Worm (Caenorhabditis elegans) whole organism, young adult: Measurements from ENCODE around the gene Y41D4A.3.
A peak's percentile ranks its signal among the peaks of the same experiment; 100 is the strongest.

Experiments used
- B0336.3 ChIP-seq: fragments of 200-800 bp; sonication (Bioruptor generic); IDR thresholded peaks from 2 replicates; pipeline ENCODE4 v1.3.6; 2022; ENCODE audit warnings: missing genetic modification characterization, missing compliant biosample characterization
- C06A6.2 ChIP-seq: fragments of 200-800 bp; sonication (Bioruptor generic); conservative IDR thresholded peaks from 2 replicates; pipeline ENCODE4 v1.3.6; 2022; ENCODE audit warnings: missing genetic modification characterization, missing compliant biosample characterization
- F10E7.11 ChIP-seq: sonication (generic microtip); optimal IDR thresholded peaks from 2 replicates; lab custom pipeline; 2017; ENCODE audit warnings: mild to moderate bottlenecking, missing genetic modification characterization, moderate library complexity, missing compliant biosample characterization
- F22D6.2 ChIP-seq: sonication (generic microtip); optimal IDR thresholded peaks from 2 replicates; lab custom pipeline; 2016; ENCODE audit warnings: mild to moderate bottlenecking, missing genetic modification characterization, missing compliant biosample characterization
- F33H1.4 ChIP-seq: fragments of 200-800 bp; sonication (Bioruptor generic); IDR thresholded peaks from 2 replicates; pipeline ENCODE4 v1.3.6; 2022; ENCODE audit warnings: missing genetic modification reagents, missing genetic modification characterization, missing compliant biosample characterization
- F37B4.10 ChIP-seq: fragments of 200-800 bp; sonication (Bioruptor generic); IDR thresholded peaks from 2 replicates; pipeline ENCODE4 v1.3.6; 2022; ENCODE audit warnings: missing genetic modification characterization, missing compliant biosample characterization
- F52B5.7 ChIP-seq: sonication (generic microtip); optimal IDR thresholded peaks from 2 replicates; lab custom pipeline; 2016; ENCODE audit warnings: mild to moderate bottlenecking, missing genetic modification characterization, missing compliant biosample characterization
- F57A8.1 ChIP-seq: fragments of 200-800 bp; sonication (Bioruptor generic); optimal IDR thresholded peaks from 2 replicates; lab custom pipeline; 2018; ENCODE audit warnings: mild to moderate bottlenecking, missing genetic modification characterization, moderate library complexity, missing compliant biosample characterization
- Y53G8AR.9 ChIP-seq: fragments of 200-800 bp; sonication (Bioruptor generic); conservative IDR thresholded peaks from 2 replicates; pipeline ENCODE4 v1.3.6; 2022; ENCODE audit warnings: missing genetic modification reagents, missing genetic modification characterization, missing compliant biosample characterization
- Y56A3A.18 ChIP-seq: fragments of 200-800 bp; sonication (Bioruptor generic); IDR thresholded peaks from 2 replicates; pipeline ENCODE4 v1.3.6; 2022; ENCODE audit warnings: missing genetic modification reagents, missing genetic modification characterization, missing compliant biosample characterization
- Y67H2A.10 ChIP-seq: fragments of 200-800 bp; sonication (Bioruptor generic); conservative IDR thresholded peaks from 2 replicates; pipeline ENCODE4 v1.3.6; 2022; ENCODE audit warnings: missing genetic modification reagents, missing genetic modification characterization, missing compliant biosample characterization
- Y95B8A.8 ChIP-seq: fragments of 200-800 bp; sonication (Bioruptor generic); IDR thresholded peaks from 2 replicates; pipeline ENCODE4 v1.3.6; 2022; ENCODE audit warnings: missing genetic modification reagents, missing genetic modification characterization, missing compliant biosample characterization
- ama-1 ChIP-seq, 3 experiments: fragments of 150-350 bp in 1 of 3; sonication (generic microtip) in 2 of 3; optimal IDR thresholded peaks; 2 replicates each; lab custom pipeline; 2014 to 2018; ENCODE audit warnings: missing biosample characterization in 2 of 3, missing genetic modification characterization in 2 of 3, missing genetic modification reagents in 2 of 3
- bed-1 ChIP-seq: fragments of 200-800 bp; sonication (Bioruptor generic); IDR thresholded peaks from 2 replicates; pipeline ENCODE4 v1.3.6; 2022; ENCODE audit warnings: missing genetic modification reagents, missing genetic modification characterization, missing compliant biosample characterization
- bed-2 ChIP-seq: fragments of 200-800 bp; sonication (Bioruptor generic); IDR thresholded peaks from 2 replicates; pipeline ENCODE4 v1.3.6; 2022; ENCODE audit warnings: missing genetic modification reagents, missing genetic modification characterization, missing compliant biosample characterization
- ccch-3 ChIP-seq: fragments of 200-800 bp; sonication (Bioruptor generic); optimal IDR thresholded peaks from 2 replicates; lab custom pipeline; 2018; ENCODE audit warnings: mild to moderate bottlenecking, missing genetic modification characterization, missing compliant biosample characterization
- ceh-27 ChIP-seq: fragments of 200-800 bp; sonication (Bioruptor generic); optimal IDR thresholded peaks from 2 replicates; lab custom pipeline; 2018; ENCODE audit warnings: mild to moderate bottlenecking, missing genetic modification characterization, moderate library complexity, missing compliant biosample characterization
- ceh-40 ChIP-seq: fragments of 200-800 bp; sonication (Bioruptor generic); IDR thresholded peaks from 2 replicates; pipeline ENCODE4 v1.3.6; 2022; ENCODE audit warnings: missing genetic modification characterization, missing compliant biosample characterization
- ceh-58 ChIP-seq: fragments of 200-800 bp; sonication (Bioruptor generic); IDR thresholded peaks from 2 replicates; pipeline ENCODE4 v1.3.6; 2022; ENCODE audit warnings: missing genetic modification characterization, missing compliant biosample characterization
- ceh-91 ChIP-seq: fragments of 200-800 bp; sonication (Bioruptor generic); IDR thresholded peaks from 2 replicates; pipeline ENCODE4 v1.3.6; 2022; ENCODE audit warnings: missing genetic modification reagents, missing genetic modification characterization, missing compliant biosample characterization
- chd-7 ChIP-seq: sonication (generic microtip); optimal IDR thresholded peaks from 2 replicates; lab custom pipeline; 2016; ENCODE audit warnings: mild to moderate bottlenecking, missing genetic modification characterization, moderate library complexity, missing compliant biosample characterization
- dpff-1 ChIP-seq: sonication (generic microtip); optimal IDR thresholded peaks from 2 replicates; lab custom pipeline; 2017; ENCODE audit warnings: mild to moderate bottlenecking, missing genetic modification characterization, missing compliant biosample characterization
- egl-44 ChIP-seq: fragments of 200-800 bp; sonication (Bioruptor generic); IDR thresholded peaks from 2 replicates; pipeline ENCODE4 v1.3.6; 2022; ENCODE audit warnings: missing genetic modification reagents, missing genetic modification characterization, missing compliant biosample characterization
- egrh-3 ChIP-seq: fragments of 200-800 bp; sonication (Bioruptor generic); IDR thresholded peaks from 2 replicates; pipeline ENCODE4 v1.3.6; 2022; ENCODE audit warnings: missing genetic modification reagents, missing genetic modification characterization, missing compliant biosample characterization
- ets-4 ChIP-seq: fragments of 200-800 bp; sonication (Bioruptor generic); optimal IDR thresholded peaks from 2 replicates; lab custom pipeline; 2018; ENCODE audit warnings: mild to moderate bottlenecking, missing genetic modification characterization, missing compliant biosample characterization
- hrde-1 ChIP-seq: sonication (generic microtip); optimal IDR thresholded peaks from 2 replicates; lab custom pipeline; 2016; ENCODE audit warnings: missing genetic modification characterization, mild to moderate bottlenecking, missing compliant biosample characterization, moderate library complexity, missing genotype, missing genetic modification reagents, borderline replicate concordance
- hsf-1 ChIP-seq: fragments of 200-800 bp; sonication (Bioruptor generic); IDR thresholded peaks from 2 replicates; pipeline ENCODE4 v1.3.6; 2022; ENCODE audit warnings: missing genetic modification reagents, missing genetic modification characterization, missing compliant biosample characterization
- lin-26 ChIP-seq: fragments of 200-800 bp; sonication (Bioruptor generic); IDR thresholded peaks from 2 replicates; pipeline ENCODE4 v1.3.6; 2022; ENCODE audit warnings: missing genetic modification reagents, missing genetic modification characterization, missing compliant biosample characterization
- lin-40 ChIP-seq: sonication (generic microtip); optimal IDR thresholded peaks from 2 replicates; lab custom pipeline; 2016; ENCODE audit warnings: missing genetic modification characterization, mild to moderate bottlenecking, missing compliant biosample characterization, missing genotype, missing genetic modification reagents
- lin-54 ChIP-seq: fragments of 200-800 bp; sonication (Bioruptor generic); optimal IDR thresholded peaks from 2 replicates; lab custom pipeline; 2018; ENCODE audit warnings: mild to moderate bottlenecking, missing genetic modification characterization, missing compliant biosample characterization
- lsl-1 ChIP-seq: fragments of 200-800 bp; sonication (Bioruptor generic); optimal IDR thresholded peaks from 2 replicates; lab custom pipeline; 2018; ENCODE audit warnings: mild to moderate bottlenecking, missing genetic modification characterization, moderate library complexity, missing compliant biosample characterization
- lsy-27 ChIP-seq: sonication (generic microtip); optimal IDR thresholded peaks from 2 replicates; lab custom pipeline; 2017; ENCODE audit warnings: missing genetic modification characterization, mild to moderate bottlenecking, missing compliant biosample characterization, antibody characterized with exemption, missing genotype, borderline replicate concordance; ENCODE audit not compliant: insufficient read depth
- mcd-1 ChIP-seq: fragments of 200-800 bp; sonication (Bioruptor generic); IDR thresholded peaks from 2 replicates; pipeline ENCODE4 v1.3.6; 2022; ENCODE audit warnings: missing genetic modification reagents, missing genetic modification characterization, missing compliant biosample characterization
- mel-28 ChIP-seq: sonication (generic microtip); optimal IDR thresholded peaks from 2 replicates; lab custom pipeline; 2016; ENCODE audit warnings: borderline replicate concordance, mild to moderate bottlenecking, missing genetic modification characterization, missing compliant biosample characterization
- mes-4 ChIP-seq: sonication (generic microtip); optimal IDR thresholded peaks from 2 replicates; lab custom pipeline; 2016; ENCODE audit warnings: missing genotype, missing genetic modification characterization, missing compliant biosample characterization
- nfya-1 ChIP-seq: sonication (generic microtip); optimal IDR thresholded peaks from 2 replicates; lab custom pipeline; 2017; ENCODE audit warnings: antibody characterized with exemption, missing compliant biosample characterization, missing genetic modification characterization, borderline replicate concordance; ENCODE audit not compliant: insufficient read depth
- nhr-80 ChIP-seq: sonication (generic microtip); optimal IDR thresholded peaks from 2 replicates; lab custom pipeline; 2016; ENCODE audit warnings: missing genetic modification characterization, missing compliant biosample characterization
- nhr-90 ChIP-seq: sonication (generic microtip); optimal IDR thresholded peaks from 2 replicates; lab custom pipeline; 2016; ENCODE audit warnings: missing genotype, mild to moderate bottlenecking, missing genetic modification characterization, missing compliant biosample characterization
- pbrm-1 ChIP-seq: fragments of 200-800 bp; sonication (Bioruptor generic); IDR thresholded peaks from 2 replicates; pipeline ENCODE4 v1.3.6; 2022; ENCODE audit warnings: missing genetic modification reagents, missing genetic modification characterization, missing compliant biosample characterization
- pha-4 ChIP-seq: fragments of 150-350 bp; sonication (generic microtip); optimal IDR thresholded peaks from 2 replicates; lab custom pipeline; 2014; ENCODE audit warnings: missing biosample characterization, missing genetic modification reagents, missing genetic modification characterization
- sdz-38 ChIP-seq: sonication (generic microtip); optimal IDR thresholded peaks from 2 replicates; lab custom pipeline; 2016; ENCODE audit warnings: missing genotype, missing genetic modification characterization, missing compliant biosample characterization
- sea-2 ChIP-seq: fragments of 200-800 bp; sonication (Bioruptor generic); IDR thresholded peaks from 2 replicates; pipeline ENCODE4 v1.3.6; 2022; ENCODE audit warnings: missing genetic modification characterization, missing compliant biosample characterization
- snpc-1.1 ChIP-seq: sonication (generic microtip); optimal IDR thresholded peaks from 2 replicates; lab custom pipeline; 2017; ENCODE audit warnings: missing genetic modification characterization, mild to moderate bottlenecking, missing compliant biosample characterization, antibody characterized with exemption, moderate library complexity, missing genotype, missing genetic modification reagents; ENCODE audit not compliant: insufficient read depth
- somi-1 ChIP-seq: fragments of 200-800 bp; sonication (Bioruptor generic); optimal IDR thresholded peaks from 2 replicates; lab custom pipeline; 2018; ENCODE audit warnings: mild to moderate bottlenecking, missing genetic modification characterization, missing compliant biosample characterization
- tbx-9 ChIP-seq: sonication (generic microtip); optimal IDR thresholded peaks from 2 replicates; lab custom pipeline; 2016; ENCODE audit warnings: borderline replicate concordance, missing genetic modification characterization, inconsistent platforms, missing compliant biosample characterization
- unc-130 ChIP-seq: sonication (generic microtip); optimal IDR thresholded peaks from 2 replicates; lab custom pipeline; 2016; ENCODE audit warnings: missing genetic modification reagents, missing genetic modification characterization, missing compliant biosample characterization
- xnd-1 ChIP-seq: sonication (generic microtip); optimal IDR thresholded peaks from 2 replicates; lab custom pipeline; 2016; ENCODE audit warnings: missing genotype, missing genetic modification reagents, missing genetic modification characterization, missing compliant biosample characterization
- ztf-18 ChIP-seq: sonication (generic microtip); optimal IDR thresholded peaks from 2 replicates; lab custom pipeline; 2016; ENCODE audit warnings: missing genotype, mild to moderate bottlenecking, missing genetic modification characterization, missing compliant biosample characterization
- ztf-3 ChIP-seq: fragments of 200-800 bp; sonication (Bioruptor generic); optimal IDR thresholded peaks from 2 replicates; lab custom pipeline; 2018; ENCODE audit warnings: mild to moderate bottlenecking, missing genetic modification characterization, missing compliant biosample characterization

Y41D4A.3 gene

DNA sequence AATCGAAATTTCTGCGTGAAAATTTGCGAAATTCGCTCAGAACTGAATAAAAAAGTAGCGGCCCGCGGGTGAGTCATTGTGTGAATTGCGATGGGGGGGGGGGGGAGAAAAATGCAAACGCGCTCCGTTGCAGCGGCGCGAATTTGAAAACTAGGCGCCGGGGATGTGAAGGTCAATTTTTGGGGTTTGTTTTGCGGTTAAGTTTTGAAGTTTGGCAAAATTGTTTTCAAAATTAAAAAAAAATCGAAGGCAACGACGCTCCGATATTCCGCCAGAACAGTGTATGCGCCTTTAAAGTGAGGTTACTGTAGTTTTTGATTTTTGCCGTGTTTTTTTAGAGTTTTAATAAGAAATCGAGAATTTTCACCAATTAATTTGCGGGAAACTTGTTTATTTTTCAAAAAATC is 15.3 kb upstream of the Y41D4A.3 start (continued):
- no peak for TF ChIP-seq sea-2 (GFP tag; lab: Robert Waterston, UW)
- peak; percentile 6 for TF ChIP-seq ceh-27 (GFP tag; lab: Kevin White, UChicago)
- TF ChIP-seq chd-7 = no peak
- TF ChIP-seq F52B5.7 (tag; lab: Kevin White, UChicago) = no peak
- 0 out of 2 replicates have a peak, but pooled peaks have one; percentile 42 for TF ChIP-seq lin-26 (GFP tag; lab: Robert Waterston, UW)
- TF ChIP-seq ets-4 (GFP tag; lab: Kevin White, UChicago) = no peak
- no peak for TF ChIP-seq F57A8.1 (GFP tag; lab: Kevin White, UChicago)
- TF ChIP-seq Y53G8AR.9 (GFP tag; lab: Robert Waterston, UW) = peak; percentile 64; the same call in 1 of the 2 replicates
- TF ChIP-seq mcd-1 = peak; percentile 95
- TF ChIP-seq dpff-1 (tag; lab: Kevin White, UChicago) = no peak
- peak; percentile 42 for TF ChIP-seq lin-40 (tag; lab: Kevin White, UChicago)
- no peak for TF ChIP-seq tbx-9
- TF ChIP-seq nhr-90 (tag; lab: Kevin White, UChicago) = no peak
- TF ChIP-seq C06A6.2 (GFP tag; lab: Robert Waterston, UW) = no peak
- TF ChIP-seq egrh-3 (GFP tag; lab: Robert Waterston, UW) = peak; percentile 86
- no peak for TF ChIP-seq Y56A3A.18 (GFP tag; lab: Robert Waterston, UW)
- TF ChIP-seq hsf-1 (GFP tag; lab: Robert Waterston, UW) = no peak
- no peak for TF ChIP-seq F37B4.10
- TF ChIP-seq lsy-27 (tag; lab: Kevin White, UChicago) = no peak
- no peak for TF ChIP-seq ama-1 (optimal IDR thresholded peaks at IDR 0.05; lab: Kevin White, UChicago)
- TF ChIP-seq ama-1 (GFP tag; optimal IDR thresholded peaks at IDR 0.05; lab: Kevin White, UChicago) = no peak
- TF ChIP-seq F22D6.2 = no peak
- no peak for TF ChIP-seq hrde-1 (tag; lab: Kevin White, UChicago)
- no peak for TF ChIP-seq egl-44 (GFP tag; lab: Robert Waterston, UW)
- no peak for TF ChIP-seq ceh-58
- peak; percentile 73; the same call in 1 of the 2 replicates for TF ChIP-seq B0336.3 (GFP tag; lab: Robert Waterston, UW)
- TF ChIP-seq lin-54 (GFP tag; lab: Kevin White, UChicago) = peak; percentile 92
- TF ChIP-seq mes-4 (tag; lab: Kevin White, UChicago) = no peak
- TF ChIP-seq lsl-1 (GFP tag; lab: Kevin White, UChicago) = peak; percentile 95
- TF ChIP-seq pbrm-1 (GFP tag; lab: Robert Waterston, UW) = peak; percentile 43; the same call in 1 of the 2 replicates
- no peak for TF ChIP-seq F10E7.11
- no peak for TF ChIP-seq nhr-80 (tag; lab: Kevin White, UChicago)
- TF ChIP-seq ztf-3 = no peak
- TF ChIP-seq sdz-38 = no peak
- TF ChIP-seq bed-1 (GFP tag; lab: Robert Waterston, UW) = no peak
- TF ChIP-seq mel-28 (tag; lab: Kevin White, UChicago) = no peak
- TF ChIP-seq bed-2 (GFP tag; lab: Robert Waterston, UW) = no peak
- no peak for TF ChIP-seq snpc-1.1
- no peak for TF ChIP-seq somi-1 (GFP tag; lab: Kevin White, UChicago)
- no peak for TF ChIP-seq Y67H2A.10 (GFP tag; lab: Robert Waterston, UW)
- TF ChIP-seq F33H1.4 (GFP tag; lab: Robert Waterston, UW) = peak; percentile 85
- peak; percentile 38 for TF ChIP-seq unc-130
- TF ChIP-seq ceh-40 (GFP tag; lab: Robert Waterston, UW) = no peak
- no peak for TF ChIP-seq nfya-1
- no peak for TF ChIP-seq pha-4 (tag; lab: Kevin White, UChicago)
- TF ChIP-seq xnd-1 (tag; lab: Kevin White, UChicago) = peak; percentile 94
- TF ChIP-seq ztf-18 = no peak
- peak; percentile 84 for TF ChIP-seq ceh-91 (GFP tag; lab: Robert Waterston, UW)
- no peak for TF ChIP-seq ccch-3 (GFP tag; lab: Kevin White, UChicago)
- peak; percentile 72; the same call in 1 of the 2 replicates for TF ChIP-seq Y95B8A.8 (GFP tag; lab: Robert Waterston, UW)
